Worm (Caenorhabditis elegans) whole organism, young adult: Measurements from ENCODE around the gene pph-4.1.

Source experiments
- attf-6 ChIP-seq: fragments of 200-800 bp; sonication (Bioruptor generic); IDR thresholded peaks from 2 replicates; pipeline ENCODE4 v1.3.6; 2022; ENCODE audit warnings: missing genetic modification reagents, missing genetic modification characterization, missing compliant biosample characterization
- dox-1 ChIP-seq: fragments of 200-800 bp; sonication (Bioruptor generic); IDR thresholded peaks from 2 replicates; pipeline ENCODE4 v1.3.6; 2022; ENCODE audit warnings: missing genetic modification reagents, missing genetic modification characterization, missing compliant biosample characterization
- efl-1 ChIP-seq: fragments of 150-350 bp; optimal IDR thresholded peaks from 2 replicates; lab custom pipeline; 2014; ENCODE audit warnings: missing biosample characterization, missing genetic modification reagents, missing genetic modification characterization
- ets-4 ChIP-seq: fragments of 200-800 bp; sonication (Bioruptor generic); optimal IDR thresholded peaks from 2 replicates; lab custom pipeline; 2018; ENCODE audit warnings: mild to moderate bottlenecking, missing genetic modification characterization, missing compliant biosample characterization
- madf-3 ChIP-seq: fragments of 200-800 bp; sonication (Bioruptor generic); IDR thresholded peaks from 2 replicates; pipeline ENCODE4 v1.3.6; 2022; ENCODE audit warnings: missing genetic modification reagents, missing genetic modification characterization, missing compliant biosample characterization
- madf-8 ChIP-seq: fragments of 200-800 bp; sonication (Bioruptor generic); conservative IDR thresholded peaks from 2 replicates; pipeline ENCODE4 v1.3.6; 2022; ENCODE audit warnings: missing genetic modification reagents, missing genetic modification characterization, missing compliant biosample characterization
- nhr-27 ChIP-seq: fragments of 200-800 bp; sonication (Bioruptor generic); optimal IDR thresholded peaks from 2 replicates; lab custom pipeline; 2018; ENCODE audit warnings: mild to moderate bottlenecking, missing genetic modification characterization, moderate library complexity, missing compliant biosample characterization
- pha-4 ChIP-seq: fragments of 150-350 bp; sonication (generic microtip); optimal IDR thresholded peaks from 2 replicates; lab custom pipeline; 2014; ENCODE audit warnings: missing biosample characterization, missing genetic modification reagents, missing genetic modification characterization
- snpc-1.3 ChIP-seq: sonication (generic microtip); optimal IDR thresholded peaks from 2 replicates; lab custom pipeline; 2017; ENCODE audit warnings: missing genetic modification characterization, mild to moderate bottlenecking, missing compliant biosample characterization, antibody characterized with exemption, moderate library complexity, missing genotype, missing genetic modification reagents; ENCODE audit not compliant: insufficient read depth
- tbp1 ChIP-seq: fragments of 200-800 bp; sonication (Bioruptor generic); optimal IDR thresholded peaks from 2 replicates; lab custom pipeline; 2018; ENCODE audit warnings: mild to moderate bottlenecking, missing genetic modification characterization, missing compliant biosample characterization
- ztf-22 ChIP-seq: fragments of 200-800 bp; sonication (Bioruptor generic); optimal IDR thresholded peaks from 2 replicates; lab custom pipeline; 2018; ENCODE audit warnings: mild to moderate bottlenecking, missing genetic modification characterization, moderate library complexity, missing compliant biosample characterization

ce11 chrIII:12315179-12315578 is 36.0 kb downstream of the pph-4.1 start, which contains the start of gene Y75B8A.37:
- TF ChIP-seq ets-4 (GFP tag; lab: Kevin White, UChicago) (no peak), madf-3 (GFP tag; lab: Robert Waterston, UW) (no peak), pha-4 (tag; lab: Kevin White, UChicago) (no peak), tbp1 (GFP tag; lab: Kevin White, UChicago) (no peak), nhr-27 (no peak), madf-8 (GFP tag; lab: Robert Waterston, UW) (no peak), snpc-1.3 (tag; lab: Kevin White, UChicago) (no peak), ztf-22 (GFP tag; lab: Kevin White, UChicago) (no peak), efl-1 (GFP tag; lab: Kevin White, UChicago) (no peak), attf-6 (no peak), dox-1 (GFP tag; lab: Robert Waterston, UW) (no peak)
